Fruit fly (Drosophila melanogaster): ENCODE measurements around the gene MED27.

DNA sequence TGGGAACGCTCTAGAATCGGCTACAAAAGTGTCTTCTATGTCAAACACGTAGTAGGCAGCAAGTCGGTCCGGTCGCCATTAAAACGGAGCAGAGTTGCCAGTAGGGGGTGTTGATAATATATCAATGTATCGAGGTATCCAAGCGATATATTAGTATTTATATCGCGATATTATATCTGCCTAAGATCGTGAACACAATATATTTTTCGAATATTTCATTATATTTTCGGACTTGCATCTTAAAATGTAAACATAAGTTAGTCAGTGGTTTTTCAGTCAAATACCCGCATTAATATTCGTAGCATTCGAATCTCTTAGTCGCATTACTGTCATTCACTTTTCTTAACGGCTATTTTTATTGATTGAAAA is 4.9 kb downstream of the MED27 start, which contains the start of gene CG2182:
- TF ChIP-seq CTCF (optimal IDR thresholded peaks at IDR 0.05) (no peak), CG8478 (optimal IDR thresholded peaks at IDR 0.05) (no peak)

Measured in S2 (cell line).